Worm (Caenorhabditis elegans): ENCODE data around the gene dlat-1.

ce11 chrV:14468931-14469330 lies 21.8 kb upstream of the dlat-1 start, which contains the start of gene clec-57:
- TF ChIP-seq lin-13 (GFP tag; optimal IDR thresholded peaks at IDR 0.05) (no peak), unc-62 (GFP tag; optimal IDR thresholded peaks at IDR 0.05) (no peak), mdl-1 (tag; optimal IDR thresholded peaks at IDR 0.05) (no peak), ztf-1 (GFP tag; conservative IDR thresholded peaks at IDR 0.05) (no peak), elt-3 (tag; optimal IDR thresholded peaks at IDR 0.05) (no peak), fos-1 (tag; optimal IDR thresholded peaks at IDR 0.05) (no peak), ZK546.5 (tag; optimal IDR thresholded peaks at IDR 0.05) (no peak), snpc-4 (tag; optimal IDR thresholded peaks at IDR 0.05) (no peak), nhr-10 (tag; optimal IDR thresholded peaks at IDR 0.05) (no peak), ama-1 (optimal IDR thresholded peaks at IDR 0.05) (no peak), nhr-129 (tag; optimal IDR thresholded peaks at IDR 0.05) (no peak), F13H6.1 (tag; optimal IDR thresholded peaks at IDR 0.05) (no peak)
